Fruit fly (Drosophila melanogaster): ENCODE results near the gene p24-1.

p24-1 gene

dm6 chrX:11852310-11852709 is at the start of gene p24-1:
TSS of gene p24-1 (minus strand) at chrX:11852530.
- TF ChIP-seq bab1 (GFP tag; optimal IDR thresholded peaks at IDR 0.05) (peak; percentile 81), pad (GFP tag; optimal IDR thresholded peaks at IDR 0.05) (peak; percentile 73), toe (GFP tag; optimal IDR thresholded peaks at IDR 0.05) (peak; percentile 28), kay (GFP tag; ENCODE audit: borderline replicate concordance) (no peak), CG1620 (GFP tag; optimal IDR thresholded peaks at IDR 0.05) (peak; percentile 88), CG5204 (GFP tag; optimal IDR thresholded peaks at IDR 0.05) (no peak), CG12768 (GFP tag; optimal IDR thresholded peaks at IDR 0.05) (no peak), CG11617 (GFP tag; optimal IDR thresholded peaks at IDR 0.05) (peak; percentile 24), CG14711 (tag; optimal IDR thresholded peaks at IDR 0.05) (peak; percentile 76), CG33017 (tag; optimal IDR thresholded peaks at IDR 0.05) (no peak), Clk (GFP tag; optimal IDR thresholded peaks at IDR 0.05) (no peak), CG7045 (GFP tag; optimal IDR thresholded peaks at IDR 0.05) (no peak), ovo (GFP tag; optimal IDR thresholded peaks at IDR 0.05) (peak; percentile 67), Mnt (GFP tag; optimal IDR thresholded peaks at IDR 0.05) (peak; percentile 85), tj (GFP tag; optimal IDR thresholded peaks at IDR 0.05) (peak; percentile 16), cic (GFP tag; optimal IDR thresholded peaks at IDR 0.05) (peak; percentile 41), Hr96 (GFP tag; optimal IDR thresholded peaks at IDR 0.05) (no peak), Crg-1 (GFP tag; optimal IDR thresholded peaks at IDR 0.05) (peak; percentile 88), cnc (optimal IDR thresholded peaks at IDR 0.05) (no peak), CG7101 (tag; optimal IDR thresholded peaks at IDR 0.05) (peak; percentile 81)

dm6 chrX:11895141-11895540 is 42.8 kb upstream of the p24-1 start:
- TF ChIP-seq kay (GFP tag; ENCODE audit: borderline replicate concordance) (no peak), Hr96 (GFP tag; optimal IDR thresholded peaks at IDR 0.05) (no peak), pad (GFP tag; optimal IDR thresholded peaks at IDR 0.05) (no peak), ovo (GFP tag; optimal IDR thresholded peaks at IDR 0.05) (no peak), CG7045 (GFP tag; optimal IDR thresholded peaks at IDR 0.05) (no peak), CG14711 (tag; optimal IDR thresholded peaks at IDR 0.05) (no peak), CG33017 (tag; optimal IDR thresholded peaks at IDR 0.05) (no peak), CG5204 (GFP tag; optimal IDR thresholded peaks at IDR 0.05) (no peak), Mnt (GFP tag; optimal IDR thresholded peaks at IDR 0.05) (no peak), bab1 (GFP tag; optimal IDR thresholded peaks at IDR 0.05) (no peak), Clk (GFP tag; optimal IDR thresholded peaks at IDR 0.05) (no peak), CG11617 (GFP tag; optimal IDR thresholded peaks at IDR 0.05) (no peak), toe (GFP tag; optimal IDR thresholded peaks at IDR 0.05) (no peak), CG12768 (GFP tag; optimal IDR thresholded peaks at IDR 0.05) (no peak), cic (GFP tag; optimal IDR thresholded peaks at IDR 0.05) (no peak), cnc (optimal IDR thresholded peaks at IDR 0.05) (no peak), tj (GFP tag; optimal IDR thresholded peaks at IDR 0.05) (no peak), CG1620 (GFP tag; optimal IDR thresholded peaks at IDR 0.05) (no peak), CG7101 (tag; optimal IDR thresholded peaks at IDR 0.05) (no peak), Crg-1 (GFP tag; optimal IDR thresholded peaks at IDR 0.05) (no peak)

- TF ChIP-seq Clk (GFP tag; optimal IDR thresholded peaks at IDR 0.05): no peak
- peak; percentile 79 for TF ChIP-seq ovo (GFP tag; optimal IDR thresholded peaks at IDR 0.05)
- TF ChIP-seq pad (GFP tag; optimal IDR thresholded peaks at IDR 0.05): peak; percentile 99
Observed at dm6 chrX:11894198-11894597, 41.9 kb upstream of the p24-1 start.

dm6 chrX:11893643-11894042 is 41.3 kb upstream of the p24-1 start, which contains the start of gene wisp:
TSS of gene wisp (plus strand) at chrX:11893943.
- no peak for TF ChIP-seq Clk (GFP tag; optimal IDR thresholded peaks at IDR 0.05)
- no peak for TF ChIP-seq CG1620 (GFP tag; optimal IDR thresholded peaks at IDR 0.05)
- no peak for TF ChIP-seq cic (GFP tag; optimal IDR thresholded peaks at IDR 0.05)

DNA sequence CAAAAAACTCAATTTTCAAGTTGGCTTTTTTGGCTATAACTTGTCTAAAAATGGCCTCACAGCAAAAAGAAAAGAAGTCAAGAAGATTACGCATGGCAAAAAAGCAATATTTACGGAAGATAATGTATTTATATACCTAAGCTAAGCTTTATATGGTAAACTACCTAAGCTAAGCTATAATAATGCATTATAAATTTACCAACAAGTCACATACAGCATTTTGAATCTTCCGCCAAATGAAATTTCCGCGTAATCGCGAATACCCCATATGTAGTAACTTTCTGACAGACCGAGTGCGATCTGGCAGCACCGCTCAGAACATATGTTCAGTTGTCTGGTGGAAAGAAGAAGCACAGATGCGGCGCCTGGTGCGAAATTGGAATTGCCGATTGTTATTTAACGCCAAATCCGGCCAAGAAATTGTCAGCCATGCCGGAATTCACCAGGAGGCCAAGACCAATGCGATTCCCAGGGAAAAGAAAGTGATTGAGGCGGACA is 39.4 kb upstream of the p24-1 start, which contains the start of gene sicily:
sicily (plus strand) TSS at position 51 of the 498 bp plus-strand sequence.
- peak; percentile 71 for TF ChIP-seq bab1 (GFP tag; optimal IDR thresholded peaks at IDR 0.05)
- TF ChIP-seq Mnt (GFP tag; optimal IDR thresholded peaks at IDR 0.05): no peak

dm6 chrX:11888142-11888541 is 35.8 kb upstream of the p24-1 start, which contains the start of gene CG1840:
TSS of gene CG1840 (plus strand) at chrX:11888352.
- TF ChIP-seq Crg-1 (GFP tag; optimal IDR thresholded peaks at IDR 0.05) (peak; percentile 5), CG14711 (tag; optimal IDR thresholded peaks at IDR 0.05) (peak; percentile 39), Clk (GFP tag; optimal IDR thresholded peaks at IDR 0.05) (no peak), CG5204 (GFP tag; optimal IDR thresholded peaks at IDR 0.05) (no peak), CG12768 (GFP tag; optimal IDR thresholded peaks at IDR 0.05) (no peak), ovo (GFP tag; optimal IDR thresholded peaks at IDR 0.05) (no peak), kay (GFP tag; ENCODE audit: borderline replicate concordance) (no peak), CG7045 (GFP tag; optimal IDR thresholded peaks at IDR 0.05) (no peak), bab1 (GFP tag; optimal IDR thresholded peaks at IDR 0.05) (peak; percentile 48), Hr96 (GFP tag; optimal IDR thresholded peaks at IDR 0.05) (no peak), cnc (optimal IDR thresholded peaks at IDR 0.05) (peak in 1 of 2 experiments; percentile 39), CG33017 (tag; optimal IDR thresholded peaks at IDR 0.05) (no peak), CG11617 (GFP tag; optimal IDR thresholded peaks at IDR 0.05) (no peak), toe (GFP tag; optimal IDR thresholded peaks at IDR 0.05) (no peak), pad (GFP tag; optimal IDR thresholded peaks at IDR 0.05) (no peak), CG7101 (tag; optimal IDR thresholded peaks at IDR 0.05) (peak; percentile 40), CG1620 (GFP tag; optimal IDR thresholded peaks at IDR 0.05) (no peak), Mnt (GFP tag; optimal IDR thresholded peaks at IDR 0.05) (peak; percentile 21), cic (GFP tag; optimal IDR thresholded peaks at IDR 0.05) (no peak), tj (GFP tag; optimal IDR thresholded peaks at IDR 0.05) (no peak)

DNA sequence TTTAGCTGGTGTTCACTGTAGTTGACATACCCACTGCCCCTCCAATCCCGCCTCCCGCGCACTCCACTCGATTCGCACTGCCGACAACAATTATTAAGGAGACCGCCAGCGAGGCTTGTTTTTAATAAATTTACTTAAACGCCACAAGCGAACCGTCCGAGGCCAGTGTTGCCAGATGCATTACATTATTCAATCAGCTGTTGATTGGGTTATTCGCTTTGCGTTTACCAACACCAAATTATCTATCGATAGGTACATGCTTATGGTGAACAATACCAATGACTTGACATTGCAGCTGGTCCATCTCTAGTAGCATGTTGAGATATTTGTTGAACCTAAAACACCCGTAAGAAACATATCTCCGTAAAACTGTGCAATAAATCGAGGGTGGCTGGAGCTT is 34.6 kb upstream of the p24-1 start, which contains the start of the genes CG10353 and SelG:
CG10353 (minus strand) TSS at position 187 of the 400 bp plus-strand sequence.
SelG (plus strand) TSS at position 309 of the 400 bp plus-strand sequence.
- TF ChIP-seq CG14711 (tag; optimal IDR thresholded peaks at IDR 0.05): peak; percentile 55
- TF ChIP-seq CG33017 (tag; optimal IDR thresholded peaks at IDR 0.05): no peak
- TF ChIP-seq bab1 (GFP tag; optimal IDR thresholded peaks at IDR 0.05): peak; percentile 77
- TF ChIP-seq cic (GFP tag; optimal IDR thresholded peaks at IDR 0.05): no peak
- TF ChIP-seq pad (GFP tag; optimal IDR thresholded peaks at IDR 0.05): peak; percentile 61
- TF ChIP-seq toe (GFP tag; optimal IDR thresholded peaks at IDR 0.05): peak; percentile 36
- TF ChIP-seq CG1620 (GFP tag; optimal IDR thresholded peaks at IDR 0.05): peak; percentile 78
- TF ChIP-seq CG7101 (tag; optimal IDR thresholded peaks at IDR 0.05): peak; percentile 77
- TF ChIP-seq kay (GFP tag; ENCODE audit: borderline replicate concordance): no peak
- peak; percentile 39 for TF ChIP-seq tj (GFP tag; optimal IDR thresholded peaks at IDR 0.05)
- peak; percentile 61 for TF ChIP-seq Crg-1 (GFP tag; optimal IDR thresholded peaks at IDR 0.05)
- no peak for TF ChIP-seq Hr96 (GFP tag; optimal IDR thresholded peaks at IDR 0.05)
- peak; percentile 41 for TF ChIP-seq CG11617 (GFP tag; optimal IDR thresholded peaks at IDR 0.05)
- TF ChIP-seq cnc (optimal IDR thresholded peaks at IDR 0.05): peak; percentile 31 to 84
- peak; percentile 75 for TF ChIP-seq Mnt (GFP tag; optimal IDR thresholded peaks at IDR 0.05)
- peak; percentile 7 for TF ChIP-seq CG12768 (GFP tag; optimal IDR thresholded peaks at IDR 0.05)
- TF ChIP-seq Clk (GFP tag; optimal IDR thresholded peaks at IDR 0.05): no peak
